Fruit fly (Drosophila melanogaster) whole organism, embryonic: Measurements from ENCODE around the gene cbt.

Experiments used
- Atf-2 ChIP-seq: fragments of 200-800 bp; sonication (Bioruptor generic); optimal IDR thresholded peaks from 2 replicates; lab custom pipeline; 2016; ENCODE audit warnings: missing biosample characterization, missing genetic modification characterization
- CG10431 ChIP-seq: fragments of 200-800 bp; sonication (Bioruptor generic); optimal IDR thresholded peaks from 3 replicates; lab custom pipeline; 2018; ENCODE audit warnings: missing biosample characterization, mild to moderate bottlenecking, missing genetic modification characterization
- CG12155 ChIP-seq: fragments of 200-800 bp; sonication (Bioruptor generic); optimal IDR thresholded peaks from 3 replicates; lab custom pipeline; 2016; ENCODE audit warnings: missing biosample characterization, missing genetic modification characterization
- CG12659 ChIP-seq: fragments of 200-800 bp; sonication (Bioruptor generic); optimal IDR thresholded peaks from 3 replicates; lab custom pipeline; 2017; ENCODE audit warnings: mild to moderate bottlenecking, missing biosample characterization, missing genetic modification reagents, missing genetic modification characterization
- CG13296 ChIP-seq: fragments of 200-800 bp; sonication (Bioruptor generic); optimal IDR thresholded peaks from 3 replicates; lab custom pipeline; 2018; ENCODE audit warnings: missing biosample characterization, mild to moderate bottlenecking, missing genetic modification characterization
- CG14667 ChIP-seq: fragments of 200-800 bp; sonication (Bioruptor generic); IDR thresholded peaks from 2 replicates; pipeline ENCODE4 v1.3.6; 2022; ENCODE audit warnings: missing biosample characterization, missing genetic modification characterization
- CG1602 ChIP-seq: fragments of 200-800 bp; sonication (Bioruptor generic); optimal IDR thresholded peaks from 3 replicates; lab custom pipeline; 2016; ENCODE audit warnings: missing biosample characterization, missing genetic modification characterization
- CG2712 ChIP-seq: fragments of 200-800 bp; optimal IDR thresholded peaks from 3 replicates; lab custom pipeline; 2019; ENCODE audit warnings: missing biosample characterization, mild to moderate bottlenecking, missing genetic modification characterization, moderate library complexity
- CG30431 ChIP-seq: fragments of 200-800 bp; sonication (Bioruptor generic); optimal IDR thresholded peaks from 2 replicates; lab custom pipeline; 2017; ENCODE audit warnings: missing biosample characterization, missing genetic modification characterization
- CG3163 ChIP-seq: fragments of 200-800 bp; sonication (Bioruptor generic); optimal IDR thresholded peaks from 3 replicates; lab custom pipeline; 2016; ENCODE audit warnings: missing biosample characterization, missing genetic modification characterization
- CG6254 ChIP-seq: fragments of 200-800 bp; sonication (Bioruptor generic); optimal IDR thresholded peaks from 3 replicates; lab custom pipeline; 2017; ENCODE audit warnings: mild to moderate bottlenecking, missing biosample characterization, missing genetic modification reagents, missing genetic modification characterization
- CG6854 ChIP-seq: fragments of 200-800 bp; sonication (Bioruptor generic); optimal IDR thresholded peaks from 3 replicates; lab custom pipeline; 2017; ENCODE audit warnings: missing biosample characterization, mild to moderate bottlenecking, missing genetic modification characterization
- CG7357 ChIP-seq: fragments of 200-800 bp; sonication (Bioruptor generic); IDR thresholded peaks from 3 replicates; pipeline ENCODE4 v1.3.6; 2022; ENCODE audit warnings: missing biosample characterization, missing genetic modification characterization
- CG8924 ChIP-seq: fragments of 200-800 bp; optimal IDR thresholded peaks from 3 replicates; lab custom pipeline; 2019; ENCODE audit warnings: missing biosample characterization, mild to moderate bottlenecking, missing genetic modification characterization, moderate library complexity
- CHES-1-like ChIP-seq: fragments of 200-800 bp; sonication (Bioruptor generic); optimal IDR thresholded peaks from 2 replicates; lab custom pipeline; 2016; ENCODE audit warnings: missing biosample characterization, missing genetic modification characterization
- Deaf1 ChIP-seq: fragments of 200-800 bp; optimal IDR thresholded peaks from 3 replicates; lab custom pipeline; 2019; ENCODE audit warnings: missing biosample characterization, mild to moderate bottlenecking, missing genetic modification characterization, moderate library complexity
- Ets97D ChIP-seq: fragments of 200-800 bp; sonication (Bioruptor generic); optimal IDR thresholded peaks from 3 replicates; lab custom pipeline; 2016; ENCODE audit warnings: missing biosample characterization, missing genetic modification characterization
- Fer2 ChIP-seq: fragments of 200-800 bp; sonication (Bioruptor generic); optimal IDR thresholded peaks from 2 replicates; lab custom pipeline; 2018; ENCODE audit warnings: missing biosample characterization, mild to moderate bottlenecking, missing genetic modification characterization, moderate library complexity
- H15 ChIP-seq: fragments of 200-800 bp; sonication (Bioruptor generic); IDR thresholded peaks from 3 replicates; pipeline ENCODE4 v1.3.6; 2022; ENCODE audit warnings: missing biosample characterization, missing genetic modification characterization
- HmgD ChIP-seq: fragments of 200-800 bp; sonication (Bioruptor generic); optimal IDR thresholded peaks from 3 replicates; lab custom pipeline; 2016; ENCODE audit warnings: missing biosample characterization, missing genetic modification characterization
- MBD-R2 ChIP-seq: fragments of 200-800 bp; sonication (Bioruptor generic); IDR thresholded peaks from 2 replicates; pipeline ENCODE4 v1.3.6; 2022; ENCODE audit warnings: missing biosample characterization, missing genetic modification characterization
- Myb ChIP-seq: fragments of 200-800 bp; sonication (Bioruptor generic); optimal IDR thresholded peaks from 2 replicates; lab custom pipeline; 2016; ENCODE audit warnings: missing biosample characterization, missing genetic modification characterization
- NC2α ChIP-seq: fragments of 200-800 bp; sonication (Bioruptor generic); optimal IDR thresholded peaks from 2 replicates; lab custom pipeline; 2016; ENCODE audit warnings: missing biosample characterization, missing genetic modification characterization
- NfI ChIP-seq: fragments of 200-800 bp; sonication (Bioruptor generic); optimal IDR thresholded peaks from 3 replicates; lab custom pipeline; 2018; ENCODE audit warnings: missing biosample characterization, mild to moderate bottlenecking, missing genetic modification characterization, moderate library complexity
- Opbp ChIP-seq: fragments of 200-800 bp; sonication (Bioruptor generic); IDR thresholded peaks from 3 replicates; pipeline ENCODE4 v1.3.6; 2022; ENCODE audit warnings: missing biosample characterization, missing genetic modification characterization; ENCODE audit not compliant: partially characterized antibody
- Ptx1 ChIP-seq: fragments of 200-800 bp; sonication (Bioruptor generic); IDR thresholded peaks from 2 replicates; pipeline ENCODE4 v1.3.6; 2022; ENCODE audit warnings: missing biosample characterization, missing genetic modification characterization
- Rx ChIP-seq: fragments of 200-800 bp; sonication (Bioruptor generic); IDR thresholded peaks from 2 replicates; pipeline ENCODE4 v1.3.6; 2022; ENCODE audit warnings: missing biosample characterization, missing genetic modification characterization
- ara ChIP-seq: fragments of 200-800 bp; sonication (Bioruptor generic); IDR thresholded peaks from 2 replicates; pipeline ENCODE4 v1.3.6; 2022; ENCODE audit warnings: missing biosample characterization, missing genetic modification characterization
- az2 ChIP-seq: fragments of 200-800 bp; sonication (Bioruptor generic); optimal IDR thresholded peaks from 3 replicates; lab custom pipeline; 2016; ENCODE audit warnings: missing biosample characterization, missing genetic modification characterization
- cwo ChIP-seq: fragments of 200-800 bp; sonication (Bioruptor generic); optimal IDR thresholded peaks from 3 replicates; lab custom pipeline; 2017; ENCODE audit warnings: missing biosample characterization, missing genetic modification characterization, mild to moderate bottlenecking, moderate library complexity, missing genetic modification reagents
- emc ChIP-seq: fragments of 200-800 bp; sonication (Bioruptor generic); optimal IDR thresholded peaks from 2 replicates; lab custom pipeline; 2016; ENCODE audit warnings: missing biosample characterization, missing genetic modification characterization
- ewg ChIP-seq: fragments of 200-800 bp; sonication (Bioruptor generic); optimal IDR thresholded peaks from 3 replicates; lab custom pipeline; 2017; ENCODE audit warnings: mild to moderate bottlenecking, missing biosample characterization, missing genetic modification reagents, missing genetic modification characterization
- fd96Cb ChIP-seq: fragments of 200-800 bp; sonication (Bioruptor generic); optimal IDR thresholded peaks from 2 replicates; lab custom pipeline; 2018; ENCODE audit warnings: missing biosample characterization, mild to moderate bottlenecking, missing genetic modification characterization, moderate library complexity
- gcm ChIP-seq: fragments of 200-800 bp; sonication (Bioruptor generic); optimal IDR thresholded peaks from 2 replicates; lab custom pipeline; 2019; ENCODE audit warnings: missing biosample characterization, mild to moderate bottlenecking, missing genetic modification characterization, moderate library complexity
- gem ChIP-seq: fragments of 200-800 bp; sonication (Bioruptor generic); optimal IDR thresholded peaks from 2 replicates; lab custom pipeline; 2019; ENCODE audit warnings: missing biosample characterization, mild to moderate bottlenecking, missing genetic modification characterization, moderate library complexity
- gsb ChIP-seq: fragments of 200-800 bp; sonication (Bioruptor generic); IDR thresholded peaks from 2 replicates; pipeline ENCODE4 v1.3.6; 2022; ENCODE audit warnings: missing biosample characterization, missing genetic modification characterization
- ham ChIP-seq: fragments of 200-800 bp; sonication (Bioruptor generic); IDR thresholded peaks from 2 replicates; pipeline ENCODE4 v1.3.6; 2022; ENCODE audit warnings: missing biosample characterization, missing genetic modification characterization
- her ChIP-seq: fragments of 200-800 bp; sonication (Bioruptor generic); optimal IDR thresholded peaks from 2 replicates; lab custom pipeline; 2016; ENCODE audit warnings: missing biosample characterization, missing genetic modification characterization
- onecut ChIP-seq: fragments of 200-800 bp; sonication (Bioruptor generic); IDR thresholded peaks from 2 replicates; pipeline ENCODE4 v1.3.6; 2022; ENCODE audit warnings: missing biosample characterization, missing genetic modification characterization
- peb ChIP-seq: fragments of 200-800 bp; sonication (Bioruptor generic); IDR thresholded peaks from 2 replicates; pipeline ENCODE4 v1.3.6; 2022; ENCODE audit warnings: missing biosample characterization, missing genetic modification characterization
- phol ChIP-seq: fragments of 200-800 bp; sonication (Bioruptor generic); optimal IDR thresholded peaks from 3 replicates; lab custom pipeline; 2018; ENCODE audit warnings: missing biosample characterization, mild to moderate bottlenecking, missing genetic modification characterization, moderate library complexity
- psq ChIP-seq: fragments of 200-800 bp; sonication (Bioruptor generic); optimal IDR thresholded peaks from 2 replicates; lab custom pipeline; 2017; ENCODE audit warnings: missing biosample characterization, missing genetic modification characterization
- pzg ChIP-seq: fragments of 200-800 bp; sonication (Bioruptor generic); optimal IDR thresholded peaks from 3 replicates; lab custom pipeline; 2018; ENCODE audit warnings: missing biosample characterization, mild to moderate bottlenecking, missing genetic modification characterization, moderate library complexity
- run ChIP-seq: fragments of 200-800 bp; sonication (Bioruptor generic); optimal IDR thresholded peaks from 3 replicates; lab custom pipeline; 2018; ENCODE audit warnings: missing biosample characterization, mild to moderate bottlenecking, missing genetic modification characterization
- sens-2 ChIP-seq: fragments of 200-800 bp; sonication (Bioruptor generic); IDR thresholded peaks from 2 replicates; pipeline ENCODE4 v1.3.6; 2022; ENCODE audit warnings: missing biosample characterization, missing genetic modification characterization
- slbo ChIP-seq: fragments of 200-800 bp; sonication (Bioruptor generic); IDR thresholded peaks from 2 replicates; pipeline ENCODE4 v1.3.6; 2022; ENCODE audit warnings: missing biosample characterization, missing genetic modification characterization
- sob ChIP-seq: fragments of 200-800 bp; sonication (Bioruptor generic); IDR thresholded peaks from 2 replicates; pipeline ENCODE4 v1.3.6; 2022; ENCODE audit warnings: missing biosample characterization, missing genetic modification characterization
- trem ChIP-seq: fragments of 200-800 bp; optimal IDR thresholded peaks from 3 replicates; lab custom pipeline; 2019; ENCODE audit warnings: missing biosample characterization, mild to moderate bottlenecking, missing genetic modification characterization, moderate library complexity
- tup ChIP-seq: fragments of 200-800 bp; sonication (Bioruptor generic); optimal IDR thresholded peaks from 2 replicates; lab custom pipeline; 2016; ENCODE audit warnings: missing biosample characterization, mild to moderate bottlenecking, missing genetic modification characterization, moderate library complexity
- wor ChIP-seq: fragments of 200-800 bp; sonication (Bioruptor generic); IDR thresholded peaks from 2 replicates; pipeline ENCODE4 v1.3.6; 2022; ENCODE audit warnings: missing biosample characterization, missing genetic modification characterization

Gene cbt

dm6 chr2L:487719-488547 is 8.4 kb upstream of the cbt start (continued):
- TF ChIP-seq CG6854 (GFP tag; lab: Kevin White, UChicago): no peak
- TF ChIP-seq Deaf1: no peak
- no peak for TF ChIP-seq Ptx1 (GFP tag; lab: Robert Waterston, UW)
- peak; percentile 12 for TF ChIP-seq her
- no peak for TF ChIP-seq emc
- TF ChIP-seq H15 (GFP tag; lab: Robert Waterston, UW): no peak
- peak; percentile 35 for TF ChIP-seq CG12155 (GFP tag; lab: Kevin White, UChicago)
- TF ChIP-seq MBD-R2 (GFP tag; lab: Robert Waterston, UW): no peak
- TF ChIP-seq Ets97D (GFP tag; lab: Kevin White, UChicago): no peak
- TF ChIP-seq sens-2 (GFP tag; lab: Robert Waterston, UW): no peak
- peak; percentile 26 for TF ChIP-seq CG2712
- peak; percentile 38 for TF ChIP-seq CG8924
- TF ChIP-seq onecut (GFP tag; lab: Robert Waterston, UW): 0 out of 2 replicates have a peak, but pooled peaks have one; percentile 3
- TF ChIP-seq Opbp: no peak
- TF ChIP-seq Atf-2: peak; percentile 31
- peak; percentile 66 for TF ChIP-seq gem (tag; lab: Kevin White, UChicago)
- TF ChIP-seq slbo: 0 out of 2 replicates have a peak, but pooled peaks have one; percentile 15
- TF ChIP-seq gsb (GFP tag; lab: Robert Waterston, UW): no peak
- no peak for TF ChIP-seq CG7357 (GFP tag; lab: Robert Waterston, UW)
- no peak for TF ChIP-seq Myb
- TF ChIP-seq HmgD: no peak
- TF ChIP-seq CG12659: no peak
- no peak for TF ChIP-seq CG14667
- peak; percentile 1 for TF ChIP-seq CG1602
- no peak for TF ChIP-seq CG10431 (GFP tag; lab: Kevin White, UChicago)
- TF ChIP-seq Rx (GFP tag; lab: Robert Waterston, UW): no peak
- no peak; the same call in 1 of the 2 replicates for TF ChIP-seq sob
- no peak for TF ChIP-seq tup (GFP tag; lab: Kevin White, UChicago)
- peak; percentile 42 for TF ChIP-seq CG13296
- no peak for TF ChIP-seq peb (GFP tag; lab: Robert Waterston, UW)
- TF ChIP-seq pzg (GFP tag; lab: Kevin White, UChicago): no peak
- TF ChIP-seq cwo (GFP tag; lab: Kevin White, UChicago): no peak
- TF ChIP-seq phol (tag; lab: Kevin White, UChicago): peak; percentile 47
- peak; percentile 27 for TF ChIP-seq az2 (GFP tag; lab: Kevin White, UChicago)
- TF ChIP-seq run (tag; lab: Kevin White, UChicago): no peak
- TF ChIP-seq fd96Cb (tag; lab: Kevin White, UChicago): peak; percentile 17
- TF ChIP-seq psq: no peak
- no peak for TF ChIP-seq NfI (GFP tag; lab: Kevin White, UChicago)
- TF ChIP-seq ham (GFP tag; lab: Robert Waterston, UW): no peak
- TF ChIP-seq CG3163 (GFP tag; lab: Kevin White, UChicago): peak; percentile 82
- no peak for TF ChIP-seq wor (GFP tag; lab: Robert Waterston, UW)
- TF ChIP-seq Fer2 (tag; lab: Kevin White, UChicago): no peak
- TF ChIP-seq trem (tag; lab: Kevin White, UChicago): no peak
- no peak for TF ChIP-seq CG6254 (GFP tag; lab: Kevin White, UChicago)
- no peak for TF ChIP-seq ewg (GFP tag; lab: Kevin White, UChicago)
- TF ChIP-seq NC2α (GFP tag; lab: Kevin White, UChicago): no peak
- TF ChIP-seq CHES-1-like: no peak
- TF ChIP-seq gcm (GFP tag; lab: Kevin White, UChicago): no peak
- TF ChIP-seq CG30431 (GFP tag; lab: Kevin White, UChicago): peak; percentile 17
- TF ChIP-seq ara (GFP tag; lab: Robert Waterston, UW): no peak; the same call in 1 of the 2 replicates
